Fruit fly (Drosophila melanogaster): Measurements from ENCODE around the gene CG4174.

Gene CG4174

dm6 chr3L:18625786-18626185 lies 8.0 kb upstream of the CG4174 start, which contains the start of gene MYPT-75D (continued):
- TF ChIP-seq CkIIα-i1 (GFP tag; IDR thresholded peaks at IDR 0.05) (no peak), CG11560 (tag; IDR thresholded peaks at IDR 0.05) (peak; percentile 96), CG3065 (GFP tag; optimal IDR thresholded peaks at IDR 0.05) (no peak), Xrp1 (GFP tag; IDR thresholded peaks at IDR 0.05) (0 out of 2 replicates have a peak, but pooled peaks have one; percentile 6), CG17829 (tag; optimal IDR thresholded peaks at IDR 0.05) (peak; percentile 85), chinmo (GFP tag; IDR thresholded peaks at IDR 0.05; ENCODE audit: partially characterized antibody) (peak; percentile 97), E2f1 (GFP tag; IDR thresholded peaks at IDR 0.05) (no peak), Trl (optimal IDR thresholded peaks at IDR 0.05) (no peak), Trl (GFP tag; optimal IDR thresholded peaks at IDR 0.05) (peak; percentile 51), MBD-R2 (GFP tag; IDR thresholded peaks at IDR 0.05) (peak; percentile 36), her (GFP tag; optimal IDR thresholded peaks at IDR 0.05) (peak; percentile 64), cg (GFP tag; optimal IDR thresholded peaks at IDR 0.05) (peak; percentile 58), CG15479 (GFP tag; optimal IDR thresholded peaks at IDR 0.05) (no peak), CG1024 (GFP tag; IDR thresholded peaks at IDR 0.05) (no peak; the same call in 1 of the 2 replicates), CG32767 (GFP tag; IDR thresholded peaks at IDR 0.05) (no peak), CG4328 (GFP tag; optimal IDR thresholded peaks at IDR 0.05) (no peak), CG31388 (GFP tag; optimal IDR thresholded peaks at IDR 0.05) (no peak), h (optimal IDR thresholded peaks at IDR 0.05) (no peak), CG12659 (GFP tag; optimal IDR thresholded peaks at IDR 0.05) (peak; percentile 72), CG9437 (GFP tag; optimal IDR thresholded peaks at IDR 0.05) (no peak), lilli (GFP tag; optimal IDR thresholded peaks at IDR 0.05) (no peak), CG6254 (GFP tag; optimal IDR thresholded peaks at IDR 0.05) (no peak), mam (GFP tag; optimal IDR thresholded peaks at IDR 0.05) (peak; percentile 22), stwl (tag; optimal IDR thresholded peaks at IDR 0.05) (peak; percentile 89), Dp (GFP tag; optimal IDR thresholded peaks at IDR 0.05) (peak; percentile 85), br (optimal IDR thresholded peaks at IDR 0.05) (no peak), CG12071 (GFP tag; optimal IDR thresholded peaks at IDR 0.05) (peak; percentile 32), CG15011 (GFP tag; optimal IDR thresholded peaks at IDR 0.05) (no peak), TFAM (GFP tag; optimal IDR thresholded peaks at IDR 0.05) (no peak), gcm (GFP tag; optimal IDR thresholded peaks at IDR 0.05) (peak; percentile 30), CG8290 (GFP tag; optimal IDR thresholded peaks at IDR 0.05) (peak; percentile 16), CG8290 (tag; optimal IDR thresholded peaks at IDR 0.05) (peak; percentile 22 to 87), CG15514 (GFP tag; optimal IDR thresholded peaks at IDR 0.05) (peak; percentile 7), Dip3 (GFP tag; optimal IDR thresholded peaks at IDR 0.05) (peak; percentile 65), pan (optimal IDR thresholded peaks at IDR 0.05) (no peak), pan (GFP tag; optimal IDR thresholded peaks at IDR 0.05 in 1 of 2, IDR thresholded peaks at IDR 0.05 in 1 of 2) (peak in 1 of 2 experiments; percentile 12), caup (GFP tag; optimal IDR thresholded peaks at IDR 0.05; ENCODE audit: severe bottlenecking) (peak; percentile 23), HLHmδ (GFP tag; optimal IDR thresholded peaks at IDR 0.05) (peak; percentile 68), CG6654 (GFP tag; optimal IDR thresholded peaks at IDR 0.05) (no peak), nerfin-2 (GFP tag; IDR thresholded peaks at IDR 0.05; ENCODE audit: partially characterized antibody) (peak; percentile 45), p53 (GFP tag; optimal IDR thresholded peaks at IDR 0.05) (no peak), CG12155 (GFP tag; optimal IDR thresholded peaks at IDR 0.05) (no peak), CG7839 (tag; optimal IDR thresholded peaks at IDR 0.05) (peak; percentile 32), jing (GFP tag; optimal IDR thresholded peaks at IDR 0.05) (no peak), Bgb (GFP tag; IDR thresholded peaks at IDR 0.05; ENCODE audit: partially characterized antibody) (peak; percentile 94), CG18764 (GFP tag; optimal IDR thresholded peaks at IDR 0.05) (no peak), hb (GFP tag; IDR thresholded peaks at IDR 0.05; ENCODE audit: partially characterized antibody) (peak; percentile 68; the same call in 2 of the 3 replicates), sqz (GFP tag; optimal IDR thresholded peaks at IDR 0.05) (no peak), sens (GFP tag) (peak; percentile 90), CG10543 (GFP tag; optimal IDR thresholded peaks at IDR 0.05) (peak; percentile 3), CG16863 (GFP tag; optimal IDR thresholded peaks at IDR 0.05) (peak; percentile 17), CG13424 (tag; optimal IDR thresholded peaks at IDR 0.05) (peak; percentile 11)

Data from whole organism, embryonic.